Comparison of ENCODE assay signal across 8 fruit fly cellular contexts in genomic region chr2L:20787271-20787791, dm6.
TF ChIP-seq lines count a peak whose summit lies in the region.

TSS of gene Pomp (plus strand) at chr2L:20787656.

- TF ChIP-seq CTCF in S2 (optimal IDR thresholded peaks at IDR 0.05; lab: Kevin White, UChicago) = peak; percentile 77 to 78
- TF ChIP-seq CTCF in whole organism, embryonic (GFP tag; optimal IDR thresholded peaks at IDR 0.05; lab: Kevin White, UChicago) = peak; percentile 78

TF ChIP-seq in Kc167, 6 proteins besides CTCF, POLR2A, EP300 and RAD21:
- TF ChIP-seq psq (optimal IDR thresholded peaks at IDR 0.05; lab: Kevin White, UChicago) (peak; percentile 99), insv (optimal IDR thresholded peaks at IDR 0.05; lab: Kevin White, UChicago) (no peak)
TF ChIP-seq in Kc167: peak in this region for 1.

TF ChIP-seq in whole organism, 6 proteins besides CTCF, POLR2A, EP300 and RAD21:
- TF ChIP-seq usp (GFP tag; optimal IDR thresholded peaks at IDR 0.05; lab: Kevin White, UChicago) (no peak), Dll (optimal IDR thresholded peaks at IDR 0.05; lab: Kevin White, UChicago) (no peak), pan (optimal IDR thresholded peaks at IDR 0.05; lab: Kevin White, UChicago) (peak; percentile 78), psq (optimal IDR thresholded peaks at IDR 0.05; lab: Kevin White, UChicago) (peak; percentile 24)

TF ChIP-seq in whole organism, adult, 20 proteins besides CTCF, POLR2A, EP300 and RAD21:
- peak; percentile 41 for TF ChIP-seq bab1 (GFP tag; optimal IDR thresholded peaks at IDR 0.05; lab: Kevin White, UChicago)
- TF ChIP-seq pad (GFP tag; optimal IDR thresholded peaks at IDR 0.05; lab: Kevin White, UChicago) = peak; percentile 12
- TF ChIP-seq Crg-1 (GFP tag; optimal IDR thresholded peaks at IDR 0.05; lab: Kevin White, UChicago) = peak; percentile 3
- peak; percentile 17 for TF ChIP-seq toe (GFP tag; optimal IDR thresholded peaks at IDR 0.05; lab: Kevin White, UChicago)
- TF ChIP-seq kay (GFP tag; lab: Kevin White, UChicago; ENCODE audit: borderline replicate concordance) = peak; percentile 33
- no peak for TF ChIP-seq Hr96 (GFP tag; optimal IDR thresholded peaks at IDR 0.05; lab: Kevin White, UChicago)
- no peak for TF ChIP-seq CG33017 (tag; optimal IDR thresholded peaks at IDR 0.05; lab: Kevin White, UChicago)
- no peak for TF ChIP-seq Clk (GFP tag; optimal IDR thresholded peaks at IDR 0.05; lab: Kevin White, UChicago)
- TF ChIP-seq cic (GFP tag; optimal IDR thresholded peaks at IDR 0.05; lab: Kevin White, UChicago) = peak; percentile 39
- TF ChIP-seq CG7101 (tag; optimal IDR thresholded peaks at IDR 0.05; lab: Kevin White, UChicago) = peak; percentile 47
- peak; percentile 61 for TF ChIP-seq CG14711 (tag; optimal IDR thresholded peaks at IDR 0.05; lab: Kevin White, UChicago)
- TF ChIP-seq tj (GFP tag; optimal IDR thresholded peaks at IDR 0.05; lab: Kevin White, UChicago) = peak; percentile 9
- TF ChIP-seq CG7045 (GFP tag; optimal IDR thresholded peaks at IDR 0.05; lab: Kevin White, UChicago) = no peak
- no peak for TF ChIP-seq Mnt (GFP tag; optimal IDR thresholded peaks at IDR 0.05; lab: Kevin White, UChicago)

TF ChIP-seq in whole organism, embryonic, 481 proteins besides CTCF, POLR2A, EP300 and RAD21 (continues in another document):
- TF ChIP-seq Adf1 (GFP tag; IDR thresholded peaks at IDR 0.05; lab: Robert Waterston, UW) (peak; percentile 42), prd (optimal IDR thresholded peaks at IDR 0.05; lab: Kevin White, UChicago) (no peak), prd (GFP tag; IDR thresholded peaks at IDR 0.05; lab: Robert Waterston, UW) (peak; percentile 92), Atf6 (GFP tag; IDR thresholded peaks at IDR 0.05; lab: Robert Waterston, UW) (peak; percentile 89), kni (GFP tag; optimal IDR thresholded peaks at IDR 0.05; lab: Kevin White, UChicago) (no peak), sc (optimal IDR thresholded peaks at IDR 0.05; lab: Kevin White, UChicago) (no peak), sc (GFP tag; optimal IDR thresholded peaks at IDR 0.05; lab: Kevin White, UChicago) (peak; percentile 35), CG4730 (GFP tag; IDR thresholded peaks at IDR 0.05; lab: Robert Waterston, UW) (peak; percentile 87), CG8478 (optimal IDR thresholded peaks at IDR 0.05; lab: Kevin White, UChicago) (no peak), Neu2 (GFP tag; optimal IDR thresholded peaks at IDR 0.05; lab: Kevin White, UChicago; ENCODE audit: borderline replicate concordance) (peak; percentile 2), BEAF-32 (GFP tag; optimal IDR thresholded peaks at IDR 0.05; lab: Kevin White, UChicago) (peak; percentile 60), ERR (GFP tag; optimal IDR thresholded peaks at IDR 0.05; lab: Kevin White, UChicago) (peak; percentile 25), bigmax (GFP tag; optimal IDR thresholded peaks at IDR 0.05; lab: Kevin White, UChicago) (peak; percentile 45), CG17568 (GFP tag; optimal IDR thresholded peaks at IDR 0.05; lab: Kevin White, UChicago) (peak; percentile 67), CG31441 (GFP tag; IDR thresholded peaks at IDR 0.05; lab: Robert Waterston, UW) (peak; percentile 93), pzg (GFP tag; optimal IDR thresholded peaks at IDR 0.05; lab: Kevin White, UChicago) (peak; percentile 95), crp (GFP tag; optimal IDR thresholded peaks at IDR 0.05; lab: Kevin White, UChicago) (peak in 1 of 2 experiments; percentile 26), Antp (GFP tag; optimal IDR thresholded peaks at IDR 0.05; lab: Kevin White, UChicago) (peak; percentile 63)

TF ChIP-seq in whole organism, prepupa, 60 proteins besides CTCF, POLR2A, EP300 and RAD21 (continues in another document):
- TF ChIP-seq pdm3 (GFP tag; optimal IDR thresholded peaks at IDR 0.05; lab: Kevin White, UChicago) (peak; percentile 71), Eip93F (GFP tag; optimal IDR thresholded peaks at IDR 0.05; lab: Kevin White, UChicago) (peak; percentile 53), Met (GFP tag; optimal IDR thresholded peaks at IDR 0.05; lab: Kevin White, UChicago) (peak; percentile 69), CG3919 (GFP tag; optimal IDR thresholded peaks at IDR 0.05; lab: Kevin White, UChicago) (peak; percentile 84), CG34406 (GFP tag; optimal IDR thresholded peaks at IDR 0.05; lab: Kevin White, UChicago) (peak; percentile 73), Eip75B (GFP tag; optimal IDR thresholded peaks at IDR 0.05; lab: Kevin White, UChicago) (peak; percentile 94), OdsH (GFP tag; optimal IDR thresholded peaks at IDR 0.05; lab: Kevin White, UChicago) (peak; percentile 80), lz (GFP tag; optimal IDR thresholded peaks at IDR 0.05; lab: Kevin White, UChicago) (peak; percentile 66), Sox14 (GFP tag; optimal IDR thresholded peaks at IDR 0.05; lab: Kevin White, UChicago) (peak; percentile 53), Sox15 (GFP tag; optimal IDR thresholded peaks at IDR 0.05; lab: Kevin White, UChicago) (peak; percentile 39), Hr4 (GFP tag; optimal IDR thresholded peaks at IDR 0.05; lab: Kevin White, UChicago) (peak; percentile 75), Ets21C (GFP tag; optimal IDR thresholded peaks at IDR 0.05; lab: Kevin White, UChicago) (peak; percentile 52), acj6 (GFP tag; optimal IDR thresholded peaks at IDR 0.05; lab: Kevin White, UChicago) (peak; percentile 77), CG8319 (GFP tag; optimal IDR thresholded peaks at IDR 0.05; lab: Kevin White, UChicago) (peak; percentile 66), CG6854 (GFP tag; optimal IDR thresholded peaks at IDR 0.05; lab: Kevin White, UChicago) (no peak), CG8119 (GFP tag; IDR thresholded peaks at IDR 0.05; lab: Robert Waterston, UW) (peak; percentile 73; the same call in 2 of the 3 replicates), eg (GFP tag; IDR thresholded peaks at IDR 0.05; lab: Robert Waterston, UW) (peak; percentile 87), spab (GFP tag; optimal IDR thresholded peaks at IDR 0.05; lab: Kevin White, UChicago) (peak; percentile 36)

TF ChIP-seq in whole organism, pupa, 21 proteins besides CTCF, POLR2A, EP300 and RAD21 (continues in another document):
- TF ChIP-seq CG14655 (GFP tag; optimal IDR thresholded peaks at IDR 0.05; lab: Kevin White, UChicago) (no peak), gl (tag; optimal IDR thresholded peaks at IDR 0.05; lab: Kevin White, UChicago) (peak; percentile 11), CG8301 (tag; optimal IDR thresholded peaks at IDR 0.05; lab: Kevin White, UChicago) (peak; percentile 74), CG9948 (tag; optimal IDR thresholded peaks at IDR 0.05; lab: Kevin White, UChicago) (peak; percentile 60), CG13204 (GFP tag; optimal IDR thresholded peaks at IDR 0.05; lab: Kevin White, UChicago) (no peak), D1 (tag; optimal IDR thresholded peaks at IDR 0.05; lab: Kevin White, UChicago) (peak; percentile 71), CG8159 (tag; optimal IDR thresholded peaks at IDR 0.05; lab: Kevin White, UChicago) (peak; percentile 71), CG4496 (GFP tag; IDR thresholded peaks at IDR 0.05; lab: Robert Waterston, UW) (peak; percentile 90), rn (GFP tag; IDR thresholded peaks at IDR 0.05; lab: Robert Waterston, UW) (peak; percentile 45; the same call in 1 of the 2 replicates), Pif1B (GFP tag; optimal IDR thresholded peaks at IDR 0.05; lab: Kevin White, UChicago) (peak; percentile 74), CG12605 (GFP tag; IDR thresholded peaks at IDR 0.05; lab: Robert Waterston, UW) (peak; percentile 79; the same call in 1 of the 2 replicates), CG17806 (tag; optimal IDR thresholded peaks at IDR 0.05; lab: Kevin White, UChicago) (peak; percentile 70), Pif1A (GFP tag; optimal IDR thresholded peaks at IDR 0.05; lab: Kevin White, UChicago) (peak; percentile 78), CG15710 (tag; optimal IDR thresholded peaks at IDR 0.05; lab: Kevin White, UChicago) (peak; percentile 26), CG10348 (GFP tag; IDR thresholded peaks at IDR 0.05; lab: Robert Waterston, UW) (no peak), Ets98B (GFP tag; IDR thresholded peaks at IDR 0.05; lab: Robert Waterston, UW) (peak; percentile 87), CG32121 (GFP tag; IDR thresholded peaks at IDR 0.05; lab: Robert Waterston, UW) (peak; percentile 76), EcR (GFP tag; optimal IDR thresholded peaks at IDR 0.05; lab: Kevin White, UChicago) (no peak), Snoo (tag; optimal IDR thresholded peaks at IDR 0.05; lab: Kevin White, UChicago) (peak; percentile 71), CG34367 (tag; optimal IDR thresholded peaks at IDR 0.05; lab: Kevin White, UChicago) (peak; percentile 30)

TF ChIP-seq in whole organism, wandering third instar larva, 38 proteins besides CTCF, POLR2A, EP300 and RAD21 (continues in another document):
- TF ChIP-seq dmrt93B (GFP tag; optimal IDR thresholded peaks at IDR 0.05; lab: Kevin White, UChicago) = peak; percentile 38
- no peak for TF ChIP-seq Rel (GFP tag; optimal IDR thresholded peaks at IDR 0.05; lab: Kevin White, UChicago)
- TF ChIP-seq Rel (tag; optimal IDR thresholded peaks at IDR 0.05; lab: Kevin White, UChicago) = peak; percentile 27
- TF ChIP-seq sv (GFP tag; optimal IDR thresholded peaks at IDR 0.05; lab: Kevin White, UChicago) = peak; percentile 81
- TF ChIP-seq tai (GFP tag; optimal IDR thresholded peaks at IDR 0.05; lab: Kevin White, UChicago) = no peak
- no peak for TF ChIP-seq CrebA (GFP tag; optimal IDR thresholded peaks at IDR 0.05; lab: Kevin White, UChicago; ENCODE audit: borderline replicate concordance)
- peak; percentile 77 for TF ChIP-seq Hnf4 (GFP tag; optimal IDR thresholded peaks at IDR 0.05; lab: Kevin White, UChicago)
- peak; percentile 84 for TF ChIP-seq h (GFP tag; optimal IDR thresholded peaks at IDR 0.05; lab: Kevin White, UChicago)
- peak; percentile 71 for TF ChIP-seq HLH106 (tag; optimal IDR thresholded peaks at IDR 0.05; lab: Kevin White, UChicago)
- TF ChIP-seq sage (GFP tag; optimal IDR thresholded peaks at IDR 0.05; lab: Kevin White, UChicago) = peak; percentile 76
- peak; percentile 61 for TF ChIP-seq br (GFP tag; optimal IDR thresholded peaks at IDR 0.05; lab: Kevin White, UChicago)
- TF ChIP-seq dl (GFP tag; optimal IDR thresholded peaks at IDR 0.05; lab: Kevin White, UChicago; ENCODE audit: insufficient read depth in 1 of 2, partially characterized antibody in 2 of 2) = no peak
- no peak for TF ChIP-seq usp (GFP tag; optimal IDR thresholded peaks at IDR 0.05; lab: Kevin White, UChicago)
- no peak for TF ChIP-seq Dfd (GFP tag; optimal IDR thresholded peaks at IDR 0.05; lab: Kevin White, UChicago)
- TF ChIP-seq CG32264 (GFP tag; optimal IDR thresholded peaks at IDR 0.05; lab: Kevin White, UChicago) = no peak
- peak; percentile 76 for TF ChIP-seq rgr (GFP tag; optimal IDR thresholded peaks at IDR 0.05; lab: Kevin White, UChicago)
- no peak for TF ChIP-seq Vsx2 (GFP tag; optimal IDR thresholded peaks at IDR 0.05; lab: Kevin White, UChicago; ENCODE audit: partially characterized antibody)
- no peak for TF ChIP-seq CG9705 (GFP tag; optimal IDR thresholded peaks at IDR 0.05; lab: Kevin White, UChicago)
- TF ChIP-seq woc (GFP tag; optimal IDR thresholded peaks at IDR 0.05; lab: Kevin White, UChicago) = peak; percentile 60
- TF ChIP-seq Sp1 (GFP tag; optimal IDR thresholded peaks at IDR 0.05; lab: Kevin White, UChicago) = peak; percentile 53
- peak; percentile 44 for TF ChIP-seq ey (GFP tag; optimal IDR thresholded peaks at IDR 0.05; lab: Kevin White, UChicago)
- TF ChIP-seq fru (GFP tag; optimal IDR thresholded peaks at IDR 0.05; lab: Kevin White, UChicago) = peak; percentile 54
